Fruit fly (Drosophila melanogaster) whole organism, pupa: Measurements from ENCODE around the gene CG16782.

Experiments used
- CG10348 ChIP-seq: fragments of 200-800 bp; sonication (Bioruptor generic); IDR thresholded peaks from 2 replicates; pipeline ENCODE4 v1.3.6; 2022; ENCODE audit warnings: missing biosample characterization, missing genetic modification characterization
- CG12605 ChIP-seq: fragments of 200-800 bp; sonication (Bioruptor generic); IDR thresholded peaks from 2 replicates; pipeline ENCODE4 v1.3.6; 2022; ENCODE audit warnings: missing biosample characterization, missing genetic modification characterization
- CG13204 ChIP-seq: fragments of 200-800 bp; sonication (Bioruptor generic); optimal IDR thresholded peaks from 2 replicates; lab custom pipeline; 2018; ENCODE audit warnings: missing biosample characterization, mild to moderate bottlenecking, missing genetic modification characterization, moderate library complexity
- CG14655 ChIP-seq: fragments of 200-800 bp; sonication (Bioruptor generic); optimal IDR thresholded peaks from 3 replicates; lab custom pipeline; 2017; ENCODE audit warnings: mild to moderate bottlenecking, missing biosample characterization, missing genetic modification reagents, missing genetic modification characterization
- CG15710 ChIP-seq: fragments of 200-800 bp; sonication (Bioruptor generic); optimal IDR thresholded peaks from 2 replicates; lab custom pipeline; 2018; ENCODE audit warnings: missing biosample characterization, mild to moderate bottlenecking, missing genetic modification characterization, moderate library complexity
- CG17806 ChIP-seq: fragments of 200-800 bp; sonication (Bioruptor generic); optimal IDR thresholded peaks from 2 replicates; lab custom pipeline; 2018; ENCODE audit warnings: missing biosample characterization, mild to moderate bottlenecking, missing genetic modification characterization, moderate library complexity
- CG32121 ChIP-seq: fragments of 200-800 bp; sonication (Bioruptor generic); IDR thresholded peaks from 2 replicates; pipeline ENCODE4 v1.3.6; 2022; ENCODE audit warnings: missing biosample characterization, missing genetic modification characterization
- CG34367 ChIP-seq: fragments of 200-800 bp; sonication (Bioruptor generic); optimal IDR thresholded peaks from 2 replicates; lab custom pipeline; 2018; ENCODE audit warnings: missing biosample characterization, mild to moderate bottlenecking, missing genetic modification characterization
- CG4496 ChIP-seq: fragments of 200-800 bp; sonication (Bioruptor generic); IDR thresholded peaks from 3 replicates; pipeline ENCODE4 v1.3.6; 2022; ENCODE audit warnings: missing biosample characterization, missing genetic modification characterization
- CG8159 ChIP-seq: fragments of 200-800 bp; sonication (Bioruptor generic); optimal IDR thresholded peaks from 3 replicates; lab custom pipeline; 2018; ENCODE audit warnings: missing biosample characterization, mild to moderate bottlenecking, missing genetic modification characterization, moderate library complexity
- CG8301 ChIP-seq: fragments of 200-800 bp; sonication (Bioruptor generic); optimal IDR thresholded peaks from 2 replicates; lab custom pipeline; 2018; ENCODE audit warnings: missing biosample characterization, mild to moderate bottlenecking, missing genetic modification characterization
- CG9948 ChIP-seq: fragments of 200-800 bp; sonication (Bioruptor generic); optimal IDR thresholded peaks from 2 replicates; lab custom pipeline; 2018; ENCODE audit warnings: missing biosample characterization, mild to moderate bottlenecking, missing genetic modification characterization, moderate library complexity
- D1 ChIP-seq: fragments of 200-800 bp; sonication (Bioruptor generic); optimal IDR thresholded peaks from 2 replicates; lab custom pipeline; 2018; ENCODE audit warnings: missing biosample characterization, mild to moderate bottlenecking, missing genetic modification characterization, moderate library complexity
- EcR ChIP-seq: fragments of 200-800 bp; sonication (Bioruptor generic); optimal IDR thresholded peaks from 3 replicates; lab custom pipeline; 2019; ENCODE audit warnings: missing biosample characterization, missing genetic modification characterization, mild to moderate bottlenecking, moderate library complexity, missing genetic modification reagents
- Ets98B ChIP-seq: fragments of 200-800 bp; sonication (Bioruptor generic); IDR thresholded peaks from 2 replicates; pipeline ENCODE4 v1.3.6; 2022; ENCODE audit warnings: missing biosample characterization, missing genetic modification characterization
- Pif1A ChIP-seq: fragments of 200-800 bp; sonication (Bioruptor generic); optimal IDR thresholded peaks from 3 replicates; lab custom pipeline; 2016; ENCODE audit warnings: missing biosample characterization, missing genetic modification characterization
- Pif1B ChIP-seq: fragments of 200-800 bp; sonication (Bioruptor generic); optimal IDR thresholded peaks from 3 replicates; lab custom pipeline; 2016; ENCODE audit warnings: missing biosample characterization, missing genetic modification characterization
- Snoo ChIP-seq: fragments of 200-800 bp; sonication (Bioruptor generic); optimal IDR thresholded peaks from 3 replicates; lab custom pipeline; 2017; ENCODE audit warnings: missing biosample characterization, mild to moderate bottlenecking, missing genetic modification characterization, inconsistent platforms
- fd96Ca ChIP-seq: fragments of 200-800 bp; sonication (Bioruptor generic); IDR thresholded peaks from 3 replicates; pipeline ENCODE4 v1.3.6; 2022; ENCODE audit warnings: missing biosample characterization, missing genetic modification characterization
- gl ChIP-seq: fragments of 200-800 bp; sonication (Bioruptor generic); optimal IDR thresholded peaks from 2 replicates; lab custom pipeline; 2018; ENCODE audit warnings: missing biosample characterization, mild to moderate bottlenecking, missing genetic modification characterization
- rn ChIP-seq: fragments of 200-800 bp; sonication (Bioruptor generic); IDR thresholded peaks from 2 replicates; pipeline ENCODE4 v1.3.6; 2022; ENCODE audit warnings: missing biosample characterization, missing genetic modification characterization

Gene CG16782

dm6 chrX:3460140-3460642 is at the start of gene CG16782, which contains the start of gene CG10801:
TSS of gene CG16782 (minus strand) at chrX:3460240.
TSS of gene CG10801 (plus strand) at chrX:3460592.
- TF ChIP-seq CG15710 (tag; lab: Kevin White, UChicago) (no peak), CG34367 (no peak), CG13204 (GFP tag; lab: Kevin White, UChicago) (no peak)

- TF ChIP-seq EcR (GFP tag; lab: Kevin White, UChicago): no peak
- no peak for TF ChIP-seq CG13204 (GFP tag; lab: Kevin White, UChicago)
- TF ChIP-seq CG32121 (GFP tag; lab: Robert Waterston, UW): no peak
- no peak for TF ChIP-seq CG15710 (tag; lab: Kevin White, UChicago)
- no peak for TF ChIP-seq CG8159
- no peak for TF ChIP-seq CG14655 (GFP tag; lab: Kevin White, UChicago)
- no peak for TF ChIP-seq CG10348 (GFP tag; lab: Robert Waterston, UW)
- no peak for TF ChIP-seq rn
- TF ChIP-seq CG12605 (GFP tag; lab: Robert Waterston, UW): no peak
- no peak for TF ChIP-seq D1 (tag; lab: Kevin White, UChicago)
- no peak for TF ChIP-seq CG4496 (GFP tag; lab: Robert Waterston, UW)
- TF ChIP-seq gl (tag; lab: Kevin White, UChicago): no peak
- TF ChIP-seq CG34367: no peak
- TF ChIP-seq CG9948: no peak
- no peak for TF ChIP-seq CG17806 (tag; lab: Kevin White, UChicago)
- TF ChIP-seq Ets98B (GFP tag; lab: Robert Waterston, UW): no peak
- TF ChIP-seq CG8301: no peak
- TF ChIP-seq fd96Ca (GFP tag; lab: Robert Waterston, UW): no peak
- no peak for TF ChIP-seq Pif1B (GFP tag; lab: Kevin White, UChicago)
These were observed 44.7 kb upstream of the CG16782 start, which contains the start of gene Gas8 for dm6 chrX:3504751-3505150. TSS of gene Gas8 (minus strand) at chrX:3504851.

- TF ChIP-seq EcR (GFP tag; lab: Kevin White, UChicago) (no peak), CG4496 (GFP tag; lab: Robert Waterston, UW) (peak; percentile 48; the same call in 2 of the 3 replicates), fd96Ca (GFP tag; lab: Robert Waterston, UW) (0 out of 3 replicates have a peak, but pooled peaks have one; percentile 29)
These were observed 44.2 kb upstream of the CG16782 start for dm6 chrX:3504251-3504650.

dm6 chrX:3485871-3486270 is 25.8 kb upstream of the CG16782 start:
- TF ChIP-seq gl (tag; lab: Kevin White, UChicago) (no peak), CG8159 (no peak), CG12605 (GFP tag; lab: Robert Waterston, UW) (no peak)

- TF ChIP-seq CG9948 (no peak), CG13204 (GFP tag; lab: Kevin White, UChicago) (no peak), CG15710 (tag; lab: Kevin White, UChicago) (no peak), CG34367 (no peak), Pif1B (GFP tag; lab: Kevin White, UChicago) (no peak), CG14655 (GFP tag; lab: Kevin White, UChicago) (no peak), CG10348 (GFP tag; lab: Robert Waterston, UW) (no peak), EcR (GFP tag; lab: Kevin White, UChicago) (no peak), Pif1A (GFP tag; lab: Kevin White, UChicago) (no peak), CG17806 (tag; lab: Kevin White, UChicago) (no peak), CG12605 (GFP tag; lab: Robert Waterston, UW) (no peak), gl (tag; lab: Kevin White, UChicago) (no peak), CG8301 (no peak), Snoo (tag; lab: Kevin White, UChicago) (no peak), rn (no peak)
- TF ChIP-seq, all 21 proteins: peak for 0
These were observed 25.3 kb upstream of the CG16782 start, which contains the start of the genes CG14270 and CG10803 for dm6 chrX:3485304-3485703. TSS of gene CG14270 (minus strand) at chrX:3485378. TSS of gene CG10803 (plus strand) at chrX:3485650.

dm6 chrX:3482119-3483014 is 22.3 kb upstream of the CG16782 start, which contains the start of the genes CG10804 and CG10802:
TSS of gene CG10804 (minus strand) at chrX:3482322.
TSS of gene CG10802 (plus strand) at chrX:3482965.
- no peak for TF ChIP-seq CG12605 (GFP tag; lab: Robert Waterston, UW)
- TF ChIP-seq CG4496 (GFP tag; lab: Robert Waterston, UW): peak; percentile 92
- TF ChIP-seq Ets98B (GFP tag; lab: Robert Waterston, UW): peak; percentile 87
- TF ChIP-seq CG15710 (tag; lab: Kevin White, UChicago): peak; percentile 58
- no peak for TF ChIP-seq CG14655 (GFP tag; lab: Kevin White, UChicago)
- TF ChIP-seq CG10348 (GFP tag; lab: Robert Waterston, UW): peak; percentile 42; the same call in 1 of the 2 replicates
- peak; percentile 44 for TF ChIP-seq CG34367
- peak; percentile 85 for TF ChIP-seq fd96Ca (GFP tag; lab: Robert Waterston, UW)
- peak; percentile 49 for TF ChIP-seq CG8159
- TF ChIP-seq Pif1B (GFP tag; lab: Kevin White, UChicago): peak; percentile 38
- no peak for TF ChIP-seq EcR (GFP tag; lab: Kevin White, UChicago)
- TF ChIP-seq Pif1A (GFP tag; lab: Kevin White, UChicago): no peak
- peak; percentile 72; the same call in 1 of the 2 replicates for TF ChIP-seq CG32121 (GFP tag; lab: Robert Waterston, UW)
- TF ChIP-seq rn: peak; percentile 61; the same call in 1 of the 2 replicates
- no peak for TF ChIP-seq CG8301
- TF ChIP-seq CG13204 (GFP tag; lab: Kevin White, UChicago): no peak
- TF ChIP-seq D1 (tag; lab: Kevin White, UChicago): no peak
- no peak for TF ChIP-seq gl (tag; lab: Kevin White, UChicago)
- peak; percentile 52 for TF ChIP-seq CG17806 (tag; lab: Kevin White, UChicago)
- peak; percentile 40 for TF ChIP-seq CG9948
- TF ChIP-seq Snoo (tag; lab: Kevin White, UChicago): peak; percentile 45
- TF ChIP-seq, all 21 proteins: peak for 13
